Fruit fly (Drosophila melanogaster) whole organism: ENCODE measurements around the gene CG14218.

Source experiments
- CG8478 ChIP-seq: fragments of >200 bp; optimal IDR thresholded peaks from 2 replicates; lab custom pipeline; 2018; ENCODE audit warnings: inconsistent platforms
- EcR ChIP-seq, 2 experiments: fragments of >200 bp; optimal IDR thresholded peaks; 2 replicates each; lab custom pipeline; 2017; ENCODE audit warnings: missing biosample characterization in 2 of 2, missing genetic modification characterization in 2 of 2, missing genetic modification reagents in 2 of 2
- pan ChIP-seq: fragments of >200 bp; optimal IDR thresholded peaks from 2 replicates; lab custom pipeline; 2017
- psq ChIP-seq: fragments of >200 bp; optimal IDR thresholded peaks from 2 replicates; lab custom pipeline; 2017

DNA sequence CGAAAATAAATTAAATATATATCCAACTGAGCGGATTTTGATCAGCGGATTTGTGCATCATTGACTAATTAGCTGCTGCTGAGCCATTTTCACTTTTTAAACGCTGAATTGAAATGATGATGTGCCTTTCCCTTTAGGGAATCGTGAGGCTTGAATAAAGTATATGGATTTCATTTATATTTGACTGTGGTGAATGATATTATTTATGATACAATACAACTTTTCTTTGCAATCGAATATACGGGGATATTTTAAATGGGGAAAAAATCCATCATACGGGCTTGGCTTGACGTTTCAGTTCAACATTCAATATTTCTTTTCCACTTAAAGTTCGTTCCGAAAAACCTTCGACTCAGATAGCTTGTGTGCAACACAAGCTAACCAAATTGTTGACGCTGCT lies 29.4 kb upstream of the CG14218 start, which contains the start of the genes Shawn and Tyler:
- TF ChIP-seq CG8478 (no peak), EcR (GFP tag; optimal IDR thresholded peaks at IDR 0.05; lab: Kevin White, UChicago) (no peak), pan (lab: Kevin White, UChicago) (no peak), psq (no peak)
